Worm (Caenorhabditis elegans) whole organism, L1 larva: ENCODE measurements around the gene srw-134.

Experiments
- lin-13 ChIP-seq: fragments of 150-350 bp; optimal IDR thresholded peaks from 2 replicates; lab custom pipeline; 2014; ENCODE audit warnings: missing biosample characterization, missing genetic modification reagents, missing genetic modification characterization
- nhr-28 ChIP-seq: fragments of 150-350 bp; optimal IDR thresholded peaks from 2 replicates; lab custom pipeline; 2014; ENCODE audit warnings: missing biosample characterization, missing genetic modification characterization
- rnt-1 ChIP-seq: sonication (generic microtip); optimal IDR thresholded peaks from 2 replicates; lab custom pipeline; 2016; ENCODE audit warnings: mild to moderate bottlenecking, missing genetic modification characterization, moderate library complexity, missing compliant biosample characterization

- TF ChIP-seq rnt-1 (tag; lab: Kevin White, UChicago) (no peak), nhr-28 (tag; lab: Kevin White, UChicago) (no peak), lin-13 (no peak)
Observed at ce11 chrV:4138688-4139087, 26.3 kb upstream of the srw-134 start, which contains the start of gene lgc-29.
